Fruit fly (Drosophila melanogaster): ENCODE results near the gene Tcs6.

The Tcs6 gene

dm6 chr3R:26037899-26038298 lies 20.1 kb downstream of the Tcs6 start:
- no peak for TF ChIP-seq Sin3A (optimal IDR thresholded peaks at IDR 0.05)
- no peak for TF ChIP-seq psq (optimal IDR thresholded peaks at IDR 0.05)
- TF ChIP-seq insv (optimal IDR thresholded peaks at IDR 0.05) = no peak
- no peak for TF ChIP-seq Myc (optimal IDR thresholded peaks at IDR 0.05)
- no peak for TF ChIP-seq h (optimal IDR thresholded peaks at IDR 0.05)
- no peak for TF ChIP-seq ttk (optimal IDR thresholded peaks at IDR 0.05)

dm6 chr3R:26036153-26037144 lies 21.6 kb downstream of the Tcs6 start:
- TF ChIP-seq h (optimal IDR thresholded peaks at IDR 0.05) = no peak
- no peak for TF ChIP-seq ttk (optimal IDR thresholded peaks at IDR 0.05)

DNA sequence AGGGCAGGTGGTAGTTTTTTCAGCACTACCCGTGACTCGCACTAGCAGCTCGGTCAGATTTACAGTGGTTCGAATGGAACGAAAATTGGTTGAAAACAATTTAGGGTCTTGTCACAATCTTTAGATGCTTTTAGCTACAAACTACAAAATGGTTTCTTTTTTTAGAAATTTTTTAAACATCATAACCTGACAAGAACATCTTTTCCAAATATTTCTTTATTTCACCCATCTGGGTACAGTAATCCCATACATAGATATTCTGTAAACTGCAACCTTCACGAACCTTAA lies 22.7 kb downstream of the Tcs6 start:
- TF ChIP-seq Myc (optimal IDR thresholded peaks at IDR 0.05) (no peak), insv (optimal IDR thresholded peaks at IDR 0.05) (no peak), h (optimal IDR thresholded peaks at IDR 0.05) (no peak), ttk (optimal IDR thresholded peaks at IDR 0.05) (no peak), psq (optimal IDR thresholded peaks at IDR 0.05) (no peak), Sin3A (optimal IDR thresholded peaks at IDR 0.05) (no peak)

DNA sequence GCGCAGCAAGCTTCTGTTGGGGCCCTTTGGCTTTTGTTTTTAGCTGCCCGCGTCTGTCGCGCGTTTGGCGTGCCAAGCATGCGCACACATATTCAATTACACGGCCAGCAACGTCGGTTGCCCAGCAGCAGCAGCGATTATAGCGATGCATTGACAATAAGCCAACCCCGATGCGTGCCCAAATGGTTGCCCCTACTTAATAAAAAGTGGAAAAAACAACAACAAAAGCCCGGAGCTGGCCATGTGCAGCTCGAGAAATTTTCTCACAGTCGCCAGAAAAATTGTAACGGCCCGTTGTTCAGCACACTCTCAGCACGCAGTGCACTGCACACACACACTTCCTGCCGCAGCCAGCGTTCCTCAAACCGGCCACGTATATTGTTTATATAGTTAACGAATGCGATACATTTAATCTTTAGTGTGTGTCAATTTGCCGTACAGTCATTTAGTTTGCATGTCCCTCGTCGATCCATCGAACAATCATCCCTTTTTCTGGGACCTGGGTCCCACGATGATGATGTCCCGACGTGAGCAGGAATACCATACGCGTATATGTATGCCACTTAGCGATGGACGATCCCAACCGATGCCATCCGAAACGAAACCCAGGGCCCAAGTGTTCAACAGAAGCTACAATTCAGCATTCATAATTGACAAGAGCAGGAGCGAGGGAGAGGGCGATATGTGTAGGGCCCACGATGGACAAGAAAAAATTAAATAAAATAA lies 23.2 kb downstream of the Tcs6 start:
- TF ChIP-seq psq (optimal IDR thresholded peaks at IDR 0.05) = no peak
- no peak for TF ChIP-seq insv (optimal IDR thresholded peaks at IDR 0.05)
- TF ChIP-seq ttk (optimal IDR thresholded peaks at IDR 0.05) = no peak
- TF ChIP-seq h (optimal IDR thresholded peaks at IDR 0.05) = no peak
- no peak for TF ChIP-seq Sin3A (optimal IDR thresholded peaks at IDR 0.05)
- TF ChIP-seq Myc (optimal IDR thresholded peaks at IDR 0.05) = no peak

dm6 chr3R:26032611-26033001 lies 25.4 kb downstream of the Tcs6 start:
- TF ChIP-seq Myc (optimal IDR thresholded peaks at IDR 0.05) (no peak), insv (optimal IDR thresholded peaks at IDR 0.05) (no peak), ttk (optimal IDR thresholded peaks at IDR 0.05) (no peak), h (optimal IDR thresholded peaks at IDR 0.05) (no peak), Sin3A (optimal IDR thresholded peaks at IDR 0.05) (no peak), psq (optimal IDR thresholded peaks at IDR 0.05) (no peak)

dm6 chr3R:26031968-26032610 lies 25.9 kb downstream of the Tcs6 start:
- TF ChIP-seq Sin3A (optimal IDR thresholded peaks at IDR 0.05) (no peak), ttk (optimal IDR thresholded peaks at IDR 0.05) (no peak), psq (optimal IDR thresholded peaks at IDR 0.05) (no peak), h (optimal IDR thresholded peaks at IDR 0.05) (no peak), insv (optimal IDR thresholded peaks at IDR 0.05) (no peak), Myc (optimal IDR thresholded peaks at IDR 0.05) (no peak)

DNA sequence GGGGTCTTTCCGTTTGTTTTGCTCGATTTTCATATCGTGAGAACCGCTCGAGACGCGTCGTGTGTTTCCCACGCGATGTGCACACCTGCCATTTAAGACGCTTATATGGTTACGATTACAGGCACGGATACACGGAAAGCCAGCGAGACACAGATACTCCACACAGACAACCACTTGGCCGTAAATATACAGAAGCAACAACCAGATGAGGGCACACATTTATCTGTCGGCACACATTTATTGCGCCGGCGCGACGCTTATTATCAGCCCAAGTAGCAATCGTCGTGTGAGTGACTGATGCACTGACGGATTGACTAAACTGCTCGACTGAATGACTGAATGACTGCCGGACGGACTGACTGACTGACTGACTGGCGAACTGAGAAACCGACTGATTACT lies 27.5 kb downstream of the Tcs6 start:
- TF ChIP-seq ttk (optimal IDR thresholded peaks at IDR 0.05) (no peak), insv (optimal IDR thresholded peaks at IDR 0.05) (no peak), h (optimal IDR thresholded peaks at IDR 0.05) (no peak), Myc (optimal IDR thresholded peaks at IDR 0.05) (no peak), Sin3A (optimal IDR thresholded peaks at IDR 0.05) (no peak), psq (optimal IDR thresholded peaks at IDR 0.05) (no peak)

DNA sequence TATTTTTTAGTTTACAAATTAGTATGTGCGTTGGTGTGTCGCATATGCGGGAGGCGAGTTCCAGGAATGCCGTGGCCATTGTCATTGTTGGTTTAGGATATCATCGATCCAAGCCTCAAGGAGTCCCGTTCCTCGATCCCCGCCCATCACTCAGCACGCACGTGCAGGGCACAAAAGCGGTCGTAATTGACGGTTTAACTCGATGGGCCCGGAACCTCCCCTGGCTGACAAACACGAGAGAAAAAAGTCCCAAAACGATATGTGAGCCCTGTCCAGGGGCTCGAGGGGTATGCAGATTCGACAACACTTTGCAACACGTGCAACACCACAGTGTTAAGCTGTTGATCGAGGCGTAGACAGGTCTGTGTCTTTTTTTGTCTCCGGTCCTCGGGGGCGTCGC lies 30.1 kb downstream of the Tcs6 start:
- no peak for TF ChIP-seq Sin3A (optimal IDR thresholded peaks at IDR 0.05)
- no peak for TF ChIP-seq h (optimal IDR thresholded peaks at IDR 0.05)
- no peak for TF ChIP-seq insv (optimal IDR thresholded peaks at IDR 0.05)
- TF ChIP-seq Myc (optimal IDR thresholded peaks at IDR 0.05) = no peak
- TF ChIP-seq ttk (optimal IDR thresholded peaks at IDR 0.05) = no peak
- no peak for TF ChIP-seq psq (optimal IDR thresholded peaks at IDR 0.05)

- no peak for TF ChIP-seq insv (optimal IDR thresholded peaks at IDR 0.05)
- no peak for TF ChIP-seq psq (optimal IDR thresholded peaks at IDR 0.05)
- no peak for TF ChIP-seq h (optimal IDR thresholded peaks at IDR 0.05)
- no peak for TF ChIP-seq Myc (optimal IDR thresholded peaks at IDR 0.05)
- no peak for TF ChIP-seq Sin3A (optimal IDR thresholded peaks at IDR 0.05)
- TF ChIP-seq ttk (optimal IDR thresholded peaks at IDR 0.05) = no peak
Observed at dm6 chr3R:26026631-26027274, 31.3 kb downstream of the Tcs6 start.

dm6 chr3R:26024596-26025213 lies 33.3 kb downstream of the Tcs6 start:
- no peak for TF ChIP-seq Sin3A (optimal IDR thresholded peaks at IDR 0.05)
- TF ChIP-seq insv (optimal IDR thresholded peaks at IDR 0.05) = no peak
- no peak for TF ChIP-seq h (optimal IDR thresholded peaks at IDR 0.05)
- no peak for TF ChIP-seq psq (optimal IDR thresholded peaks at IDR 0.05)
- TF ChIP-seq ttk (optimal IDR thresholded peaks at IDR 0.05) = no peak
- TF ChIP-seq Myc (optimal IDR thresholded peaks at IDR 0.05) = no peak

dm6 chr3R:26023252-26023651 lies 34.8 kb downstream of the Tcs6 start:
- no peak for TF ChIP-seq h (optimal IDR thresholded peaks at IDR 0.05)
- TF ChIP-seq insv (optimal IDR thresholded peaks at IDR 0.05) = no peak
- no peak for TF ChIP-seq Myc (optimal IDR thresholded peaks at IDR 0.05)
- no peak for TF ChIP-seq ttk (optimal IDR thresholded peaks at IDR 0.05)
- TF ChIP-seq Sin3A (optimal IDR thresholded peaks at IDR 0.05) = no peak
- TF ChIP-seq psq (optimal IDR thresholded peaks at IDR 0.05) = no peak
